Worm (Caenorhabditis elegans): ENCODE data around the gene cutl-18.

The cutl-18 gene

DNA sequence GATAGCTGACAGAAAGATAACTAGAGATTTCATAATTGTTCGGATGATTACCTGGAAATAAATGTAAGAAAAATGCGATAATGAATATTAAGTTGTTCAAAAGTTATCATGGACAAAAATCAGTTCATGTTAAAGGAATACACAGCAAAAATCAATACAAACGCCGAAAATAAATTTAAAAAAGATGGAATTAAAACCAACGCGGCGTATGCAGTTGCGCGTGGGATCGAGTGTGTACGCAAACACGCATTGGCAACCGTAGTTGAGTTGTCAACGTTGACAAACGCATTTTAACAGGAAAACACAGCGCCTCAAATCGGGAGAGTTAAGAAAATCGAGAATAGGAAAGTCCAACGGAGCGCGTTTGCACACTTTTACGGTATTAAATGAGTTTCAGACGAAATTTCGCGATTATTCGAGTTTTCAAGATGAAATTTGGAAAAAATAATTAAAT, 10.2 kb upstream of the cutl-18 start, which contains the start of gene tmed-10 (continued):
- TF ChIP-seq pqm-1 (tag; optimal IDR thresholded peaks at IDR 0.05) (no peak), cey-2 (tag; optimal IDR thresholded peaks at IDR 0.05; ENCODE audit: borderline replicate concordance, insufficient read depth) (no peak), nhr-77 (tag; optimal IDR thresholded peaks at IDR 0.05) (no peak), ces-1 (GFP tag; optimal IDR thresholded peaks at IDR 0.05) (no peak), mdl-1 (tag; optimal IDR thresholded peaks at IDR 0.05) (peak in 1 of 2 experiments; percentile 3), lir-3 (tag; optimal IDR thresholded peaks at IDR 0.05) (no peak), unc-39 (tag; optimal IDR thresholded peaks at IDR 0.05) (no peak), daf-16 (GFP tag; optimal IDR thresholded peaks at IDR 0.05) (no peak), daf-16 (tag; optimal IDR thresholded peaks at IDR 0.05) (no peak), Y75B8A.6 (GFP tag; IDR thresholded peaks at IDR 0.05) (no peak), nhr-76 (tag; optimal IDR thresholded peaks at IDR 0.05) (no peak), mxl-3 (GFP tag; optimal IDR thresholded peaks at IDR 0.05) (peak; percentile 77), unc-62 (GFP tag; optimal IDR thresholded peaks at IDR 0.05 in 1 of 2) (peak in 1 of 2 experiments; percentile 56), unc-62 (tag; optimal IDR thresholded peaks at IDR 0.05) (no peak), ceh-44 (GFP tag; IDR thresholded peaks at IDR 0.05) (peak; percentile 53; the same call in 1 of the 2 replicates), unc-130 (GFP tag; optimal IDR thresholded peaks at IDR 0.05) (peak; percentile 43), snpc-4 (tag; optimal IDR thresholded peaks at IDR 0.05) (no peak), ceh-62 (tag; optimal IDR thresholded peaks at IDR 0.05) (no peak), ztf-7 (tag; optimal IDR thresholded peaks at IDR 0.05) (no peak), ztf-11 (tag; optimal IDR thresholded peaks at IDR 0.05) (no peak), dmd-8 (GFP tag; IDR thresholded peaks at IDR 0.05) (no peak), ZK337.2 (GFP tag; IDR thresholded peaks at IDR 0.05) (no peak)

ce11 chrV:11323720-11324119, 7.0 kb upstream of the cutl-18 start, which contains the start of gene str-141:
Gene str-141 (minus strand): TSS chrV:11323820.
- TF ChIP-seq nhr-77 (tag; optimal IDR thresholded peaks at IDR 0.05): no peak
- TF ChIP-seq duxl-1 (tag; optimal IDR thresholded peaks at IDR 0.05; ENCODE audit: poor library complexity): peak; percentile 4
- TF ChIP-seq ama-1 (optimal IDR thresholded peaks at IDR 0.05): peak; percentile 12
- peak in 1 of 2 experiments; percentile 3 for TF ChIP-seq unc-62 (GFP tag; optimal IDR thresholded peaks at IDR 0.05 in 1 of 2)
- no peak for TF ChIP-seq unc-62 (tag; optimal IDR thresholded peaks at IDR 0.05)
- TF ChIP-seq fkh-10 (GFP tag; optimal IDR thresholded peaks at IDR 0.05): no peak

DNA sequence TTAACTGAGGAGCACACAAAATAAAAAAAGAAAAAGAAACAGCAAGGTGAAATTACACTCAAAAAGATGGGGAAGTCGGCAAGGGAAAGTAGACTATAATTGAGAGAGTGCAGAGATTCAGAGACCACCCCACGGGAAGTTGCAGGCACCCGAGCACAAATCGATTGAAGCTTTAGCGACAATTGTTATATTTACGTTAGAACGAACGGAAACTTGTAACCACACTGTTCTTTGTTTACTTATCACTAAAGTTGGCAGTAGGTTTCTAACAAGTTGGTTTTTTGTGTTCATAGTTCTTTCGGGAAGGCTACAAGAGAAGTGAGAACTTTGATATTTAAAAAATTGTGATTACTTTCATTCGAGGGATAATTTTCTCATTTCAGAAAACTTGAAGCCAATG, 5.0 kb upstream of the cutl-18 start, which contains the start of gene F47G9.4:
F47G9.4 (minus strand) TSS at position 98 of the 400 bp plus-strand sequence.
- TF ChIP-seq pha-4 (GFP tag; IDR thresholded peaks at IDR 0.05) (no peak), pha-4 (tag; optimal IDR thresholded peaks at IDR 0.05) (peak; percentile 74), nhr-28 (tag; optimal IDR thresholded peaks at IDR 0.05) (peak; percentile 48), F26F4.8 (GFP tag; conservative IDR thresholded peaks at IDR 0.05) (no peak), aly-2 (tag; optimal IDR thresholded peaks at IDR 0.05) (no peak), madf-5 (GFP tag; IDR thresholded peaks at IDR 0.05) (no peak), duxl-1 (tag; optimal IDR thresholded peaks at IDR 0.05; ENCODE audit: poor library complexity) (no peak), daf-16 (GFP tag; optimal IDR thresholded peaks at IDR 0.05) (no peak), daf-16 (tag; optimal IDR thresholded peaks at IDR 0.05) (peak; percentile 18), daf-12 (tag; optimal IDR thresholded peaks at IDR 0.05) (no peak), mxl-2 (GFP tag; conservative IDR thresholded peaks at IDR 0.05) (no peak), unc-130 (GFP tag; optimal IDR thresholded peaks at IDR 0.05) (no peak), egl-27 (tag; optimal IDR thresholded peaks at IDR 0.05) (no peak), hlh-11 (tag; optimal IDR thresholded peaks at IDR 0.05) (peak; percentile 25)

ce11 chrV:11320860-11321259, 4.2 kb upstream of the cutl-18 start:
- peak; percentile 72 for TF ChIP-seq aha-1 (tag)
- no peak for TF ChIP-seq zfp-3 (GFP tag; conservative IDR thresholded peaks at IDR 0.05)
- peak in 1 of 2 experiments; percentile 8 for TF ChIP-seq unc-62 (GFP tag; optimal IDR thresholded peaks at IDR 0.05 in 1 of 2)
- no peak for TF ChIP-seq unc-62 (tag; optimal IDR thresholded peaks at IDR 0.05)

Measured in whole organism, L4 larva.